Worm (Caenorhabditis elegans): Measurements from ENCODE around the gene T13F2.4.

T13F2.4 gene

ce11 chrIV:9801418-9801817, 11.8 kb downstream of the T13F2.4 start (continued):
- no peak for TF ChIP-seq sem-4 (tag; optimal IDR thresholded peaks at IDR 0.05)
- TF ChIP-seq nhr-12 (tag; optimal IDR thresholded peaks at IDR 0.05) = no peak
- no peak for TF ChIP-seq skn-1 (tag; optimal IDR thresholded peaks at IDR 0.05)
- peak; percentile 25 for TF ChIP-seq F13H6.1 (tag; optimal IDR thresholded peaks at IDR 0.05)
- TF ChIP-seq nhr-10 (tag; optimal IDR thresholded peaks at IDR 0.05) = no peak
- no peak for TF ChIP-seq egl-27 (tag; optimal IDR thresholded peaks at IDR 0.05)
- TF ChIP-seq lin-13 (GFP tag; optimal IDR thresholded peaks at IDR 0.05) = no peak
- TF ChIP-seq nhr-11 (tag; optimal IDR thresholded peaks at IDR 0.05) = no peak
- no peak for TF ChIP-seq dmd-4 (tag; optimal IDR thresholded peaks at IDR 0.05)
- no peak for TF ChIP-seq lin-39 (tag; optimal IDR thresholded peaks at IDR 0.05)

ce11 chrIV:9802711-9803110, 13.1 kb downstream of the T13F2.4 start, which contains the start of gene fat-3:
Gene fat-3 (plus strand): TSS chrIV:9803023.
- no peak for TF ChIP-seq ztf-1 (GFP tag; conservative IDR thresholded peaks at IDR 0.05)
- TF ChIP-seq mab-5 (tag; optimal IDR thresholded peaks at IDR 0.05) = no peak
- no peak for TF ChIP-seq mdl-1 (tag; optimal IDR thresholded peaks at IDR 0.05)
- TF ChIP-seq nhr-129 (tag; optimal IDR thresholded peaks at IDR 0.05) = no peak
- no peak for TF ChIP-seq mbf-1 (tag; optimal IDR thresholded peaks at IDR 0.05)
- no peak for TF ChIP-seq aly-2 (tag; optimal IDR thresholded peaks at IDR 0.05)
- TF ChIP-seq F13H6.1 (tag; optimal IDR thresholded peaks at IDR 0.05) = peak; percentile 1
- no peak for TF ChIP-seq lin-11 (tag; optimal IDR thresholded peaks at IDR 0.05)
- TF ChIP-seq nhr-23 (tag; optimal IDR thresholded peaks at IDR 0.05) = no peak
- no peak for TF ChIP-seq nhr-6 (tag; optimal IDR thresholded peaks at IDR 0.05)
- TF ChIP-seq nhr-21 (tag; optimal IDR thresholded peaks at IDR 0.05) = no peak
- peak; percentile 33 for TF ChIP-seq crh-2 (tag; optimal IDR thresholded peaks at IDR 0.05)
- no peak for TF ChIP-seq gmeb-1 (tag; optimal IDR thresholded peaks at IDR 0.05)
- TF ChIP-seq nhr-237 (tag; optimal IDR thresholded peaks at IDR 0.05) = no peak
- TF ChIP-seq egl-27 (tag; optimal IDR thresholded peaks at IDR 0.05) = no peak
- no peak for TF ChIP-seq lin-39 (tag; optimal IDR thresholded peaks at IDR 0.05)
- peak; percentile 62 for TF ChIP-seq sma-9 (GFP tag; optimal IDR thresholded peaks at IDR 0.05)
- no peak for TF ChIP-seq sma-9 (tag; optimal IDR thresholded peaks at IDR 0.05)
- peak; percentile 30 for TF ChIP-seq C34F6.9 (tag; optimal IDR thresholded peaks at IDR 0.05)
- no peak for TF ChIP-seq nhr-10 (tag; optimal IDR thresholded peaks at IDR 0.05)
- no peak for TF ChIP-seq lin-13 (GFP tag; optimal IDR thresholded peaks at IDR 0.05)
- TF ChIP-seq elt-3 (tag; optimal IDR thresholded peaks at IDR 0.05) = no peak
- TF ChIP-seq ZK546.5 (tag; optimal IDR thresholded peaks at IDR 0.05) = no peak
- TF ChIP-seq unc-62 (GFP tag; optimal IDR thresholded peaks at IDR 0.05) = no peak
- TF ChIP-seq fos-1 (tag; optimal IDR thresholded peaks at IDR 0.05) = peak; percentile 72
- TF ChIP-seq elt-1 (tag; optimal IDR thresholded peaks at IDR 0.05) = no peak
- TF ChIP-seq ceh-82 (tag; optimal IDR thresholded peaks at IDR 0.05) = no peak
- no peak for TF ChIP-seq unc-55 (GFP tag; optimal IDR thresholded peaks at IDR 0.05)
- TF ChIP-seq lsy-2 (tag; optimal IDR thresholded peaks at IDR 0.05) = peak in 1 of 2 experiments; percentile 24
- TF ChIP-seq snpc-4 (tag; optimal IDR thresholded peaks at IDR 0.05) = no peak
- TF ChIP-seq skn-1 (tag; optimal IDR thresholded peaks at IDR 0.05) = no peak
- no peak for TF ChIP-seq nhr-12 (tag; optimal IDR thresholded peaks at IDR 0.05)
- no peak for TF ChIP-seq nhr-77 (tag; optimal IDR thresholded peaks at IDR 0.05)
- TF ChIP-seq nhr-11 (tag; optimal IDR thresholded peaks at IDR 0.05) = no peak
- peak; percentile 91 for TF ChIP-seq blmp-1 (tag; optimal IDR thresholded peaks at IDR 0.05; ENCODE audit: insufficient read depth)
- TF ChIP-seq zag-1 (tag; optimal IDR thresholded peaks at IDR 0.05) = no peak
- TF ChIP-seq alr-1 (tag; optimal IDR thresholded peaks at IDR 0.05) = no peak
- TF ChIP-seq sem-4 (tag; optimal IDR thresholded peaks at IDR 0.05) = no peak
- no peak for TF ChIP-seq dmd-4 (tag; optimal IDR thresholded peaks at IDR 0.05)
- no peak for TF ChIP-seq ztf-11 (tag; optimal IDR thresholded peaks at IDR 0.05)

ce11 chrIV:9803544-9803943, 13.9 kb downstream of the T13F2.4 start:
- TF ChIP-seq nhr-23 (tag; optimal IDR thresholded peaks at IDR 0.05) = no peak
- no peak for TF ChIP-seq ama-1 (optimal IDR thresholded peaks at IDR 0.05)
- no peak for TF ChIP-seq nhr-11 (tag; optimal IDR thresholded peaks at IDR 0.05)
- peak; percentile 9 for TF ChIP-seq nhr-21 (tag; optimal IDR thresholded peaks at IDR 0.05)
- TF ChIP-seq lin-13 (GFP tag; optimal IDR thresholded peaks at IDR 0.05) = peak; percentile 51
- TF ChIP-seq dmd-4 (tag; optimal IDR thresholded peaks at IDR 0.05) = no peak
- no peak for TF ChIP-seq aly-2 (tag; optimal IDR thresholded peaks at IDR 0.05)
- TF ChIP-seq R02D3.7 (tag; optimal IDR thresholded peaks at IDR 0.05) = no peak
- TF ChIP-seq gmeb-1 (tag; optimal IDR thresholded peaks at IDR 0.05) = peak; percentile 52
- TF ChIP-seq Y55F3AM.14 (GFP tag; optimal IDR thresholded peaks at IDR 0.05) = no peak
- TF ChIP-seq peb-1 (tag; optimal IDR thresholded peaks at IDR 0.05) = no peak
- no peak for TF ChIP-seq elt-1 (tag; optimal IDR thresholded peaks at IDR 0.05)
- TF ChIP-seq ztf-11 (tag; optimal IDR thresholded peaks at IDR 0.05) = no peak
- TF ChIP-seq alr-1 (tag; optimal IDR thresholded peaks at IDR 0.05) = no peak
- TF ChIP-seq lin-11 (tag; optimal IDR thresholded peaks at IDR 0.05) = no peak
- TF ChIP-seq ztf-1 (GFP tag; conservative IDR thresholded peaks at IDR 0.05) = no peak
- peak; percentile 8 for TF ChIP-seq nhr-6 (tag; optimal IDR thresholded peaks at IDR 0.05)
- no peak for TF ChIP-seq unc-55 (GFP tag; optimal IDR thresholded peaks at IDR 0.05)
- TF ChIP-seq ZK546.5 (tag; optimal IDR thresholded peaks at IDR 0.05) = no peak
- peak in 1 of 2 experiments; percentile 67 for TF ChIP-seq lsy-2 (tag; optimal IDR thresholded peaks at IDR 0.05)
- peak; percentile 37 for TF ChIP-seq blmp-1 (tag; optimal IDR thresholded peaks at IDR 0.05; ENCODE audit: insufficient read depth)
- TF ChIP-seq lin-39 (tag; optimal IDR thresholded peaks at IDR 0.05) = no peak
- no peak for TF ChIP-seq unc-62 (GFP tag; optimal IDR thresholded peaks at IDR 0.05)
- TF ChIP-seq sma-3 (GFP tag; optimal IDR thresholded peaks at IDR 0.05) = peak; percentile 60
- no peak for TF ChIP-seq nhr-12 (tag; optimal IDR thresholded peaks at IDR 0.05)
- TF ChIP-seq unc-39 (tag; optimal IDR thresholded peaks at IDR 0.05) = no peak
- TF ChIP-seq ceh-82 (tag; optimal IDR thresholded peaks at IDR 0.05) = no peak
- peak; percentile 16 for TF ChIP-seq mab-5 (tag; optimal IDR thresholded peaks at IDR 0.05)
- peak in 1 of 2 experiments; percentile 28 for TF ChIP-seq mdl-1 (tag; optimal IDR thresholded peaks at IDR 0.05)
- TF ChIP-seq skn-1 (tag; optimal IDR thresholded peaks at IDR 0.05) = no peak
- peak; percentile 65 for TF ChIP-seq nhr-25 (tag; optimal IDR thresholded peaks at IDR 0.05)
- TF ChIP-seq nhr-129 (tag; optimal IDR thresholded peaks at IDR 0.05) = peak; percentile 62
